Worm (Caenorhabditis elegans): ENCODE measurements around the gene Y48E1C.1.

Y48E1C.1 gene

ce11 chrII:13454839-13455238 lies 40.0 kb downstream of the Y48E1C.1 start:
- TF ChIP-seq ceh-48 (tag; optimal IDR thresholded peaks at IDR 0.05) (peak; percentile 26), zip-5 (tag; optimal IDR thresholded peaks at IDR 0.05) (no peak)

- TF ChIP-seq F13H6.1 (tag; optimal IDR thresholded peaks at IDR 0.05): no peak
- TF ChIP-seq hlh-30 (tag; optimal IDR thresholded peaks at IDR 0.05; ENCODE audit: insufficient read depth): no peak
- TF ChIP-seq K09A11.1 (tag; optimal IDR thresholded peaks at IDR 0.05; ENCODE audit: insufficient read depth): no peak
- no peak for TF ChIP-seq ama-1 (optimal IDR thresholded peaks at IDR 0.05)
- no peak for TF ChIP-seq ets-4 (tag; optimal IDR thresholded peaks at IDR 0.05)
- TF ChIP-seq ceh-34 (tag; optimal IDR thresholded peaks at IDR 0.05): peak; percentile 54
- no peak for TF ChIP-seq pha-2 (tag; optimal IDR thresholded peaks at IDR 0.05)
- TF ChIP-seq hlh-15 (tag; optimal IDR thresholded peaks at IDR 0.05): no peak
- TF ChIP-seq ceh-2 (tag; optimal IDR thresholded peaks at IDR 0.05): no peak
- TF ChIP-seq dve-1 (tag; optimal IDR thresholded peaks at IDR 0.05): no peak
- no peak for TF ChIP-seq fkh-10 (GFP tag; optimal IDR thresholded peaks at IDR 0.05)
- TF ChIP-seq ceh-48 (tag; optimal IDR thresholded peaks at IDR 0.05): no peak
- no peak for TF ChIP-seq ttx-3 (tag; optimal IDR thresholded peaks at IDR 0.05)
- no peak for TF ChIP-seq npax-4 (tag; optimal IDR thresholded peaks at IDR 0.05)
- no peak for TF ChIP-seq pat-9 (tag; optimal IDR thresholded peaks at IDR 0.05)
- TF ChIP-seq zip-5 (tag; optimal IDR thresholded peaks at IDR 0.05): no peak
- TF ChIP-seq nhr-11 (tag; optimal IDR thresholded peaks at IDR 0.05): no peak
- TF ChIP-seq dmd-4 (tag; optimal IDR thresholded peaks at IDR 0.05; ENCODE audit: borderline replicate concordance): no peak
- TF ChIP-seq C08G9.2 (tag; optimal IDR thresholded peaks at IDR 0.05): no peak
- peak; percentile 64 for TF ChIP-seq nfya-1 (tag; optimal IDR thresholded peaks at IDR 0.05)
- no peak for TF ChIP-seq ahr-1 (tag; optimal IDR thresholded peaks at IDR 0.05)
- no peak for TF ChIP-seq ceh-19 (GFP tag; optimal IDR thresholded peaks at IDR 0.05)
- TF ChIP-seq pqm-1 (tag; optimal IDR thresholded peaks at IDR 0.05): no peak
- no peak for TF ChIP-seq sox-2 (GFP tag; IDR thresholded peaks at IDR 0.05)
- no peak for TF ChIP-seq syd-9 (tag; optimal IDR thresholded peaks at IDR 0.05)
- TF ChIP-seq ztf-16 (tag; optimal IDR thresholded peaks at IDR 0.05): no peak
- TF ChIP-seq ceh-18 (tag; optimal IDR thresholded peaks at IDR 0.05): peak; percentile 54
- TF ChIP-seq eyg-1 (tag; optimal IDR thresholded peaks at IDR 0.05): no peak
- TF ChIP-seq ceh-22 (tag; optimal IDR thresholded peaks at IDR 0.05): no peak
- no peak for TF ChIP-seq sox-4 (tag; optimal IDR thresholded peaks at IDR 0.05)
- TF ChIP-seq ceh-45 (GFP tag; IDR thresholded peaks at IDR 0.05): no peak
- TF ChIP-seq nhr-232 (tag; optimal IDR thresholded peaks at IDR 0.05): no peak
- peak; percentile 34 for TF ChIP-seq hlh-6 (tag; optimal IDR thresholded peaks at IDR 0.05)
- TF ChIP-seq sdc-2 (tag; optimal IDR thresholded peaks at IDR 0.05): no peak
- no peak for TF ChIP-seq hlh-8 (tag; optimal IDR thresholded peaks at IDR 0.05)
- no peak for TF ChIP-seq elt-2 (tag; optimal IDR thresholded peaks at IDR 0.05)
- TF ChIP-seq ref-2 (tag; optimal IDR thresholded peaks at IDR 0.05): peak; percentile 72
- TF ChIP-seq unc-86 (tag; optimal IDR thresholded peaks at IDR 0.05): no peak
- TF ChIP-seq ceh-31 (tag; optimal IDR thresholded peaks at IDR 0.05): peak; percentile 24
- no peak for TF ChIP-seq pros-1 (tag; optimal IDR thresholded peaks at IDR 0.05)
- TF ChIP-seq tbx-7 (tag; optimal IDR thresholded peaks at IDR 0.05): no peak
- TF ChIP-seq K02D7.2 (tag; optimal IDR thresholded peaks at IDR 0.05): no peak
- no peak for TF ChIP-seq ceh-14 (tag; optimal IDR thresholded peaks at IDR 0.05)
- no peak for TF ChIP-seq ceh-24 (tag; optimal IDR thresholded peaks at IDR 0.05)
- TF ChIP-seq tbx-2 (tag; optimal IDR thresholded peaks at IDR 0.05): peak; percentile 50
- no peak for TF ChIP-seq T23F11.4 (GFP tag; optimal IDR thresholded peaks at IDR 0.05)
- no peak for TF ChIP-seq che-1 (tag; optimal IDR thresholded peaks at IDR 0.05)
- peak; percentile 4 for TF ChIP-seq unc-55 (GFP tag; optimal IDR thresholded peaks at IDR 0.05)
- TF ChIP-seq Y22D7AL.16 (tag; optimal IDR thresholded peaks at IDR 0.05): no peak
- peak; percentile 45 for TF ChIP-seq rnt-1 (tag; optimal IDR thresholded peaks at IDR 0.05)
- TF ChIP-seq fkh-6 (tag; optimal IDR thresholded peaks at IDR 0.05): no peak
- TF ChIP-seq odd-2 (tag; optimal IDR thresholded peaks at IDR 0.05): no peak
These were observed 41.8 kb downstream of the Y48E1C.1 start for ce11 chrII:13456622-13457021.

All from whole organism, late embryonic.